Worm (Caenorhabditis elegans) whole organism, young adult: ENCODE measurements around the gene F12F6.1.
A peak's percentile ranks its signal among the peaks of the same experiment; 100 is the strongest.

Source experiments
- B0336.3 ChIP-seq: fragments of 200-800 bp; sonication (Bioruptor generic); IDR thresholded peaks from 2 replicates; pipeline ENCODE4 v1.3.6; 2022; ENCODE audit warnings: missing genetic modification characterization, missing compliant biosample characterization
- C06A6.2 ChIP-seq: fragments of 200-800 bp; sonication (Bioruptor generic); conservative IDR thresholded peaks from 2 replicates; pipeline ENCODE4 v1.3.6; 2022; ENCODE audit warnings: missing genetic modification characterization, missing compliant biosample characterization
- F33H1.4 ChIP-seq: fragments of 200-800 bp; sonication (Bioruptor generic); IDR thresholded peaks from 2 replicates; pipeline ENCODE4 v1.3.6; 2022; ENCODE audit warnings: missing genetic modification reagents, missing genetic modification characterization, missing compliant biosample characterization
- F37B4.10 ChIP-seq: fragments of 200-800 bp; sonication (Bioruptor generic); IDR thresholded peaks from 2 replicates; pipeline ENCODE4 v1.3.6; 2022; ENCODE audit warnings: missing genetic modification characterization, missing compliant biosample characterization
- F39B2.1 ChIP-seq: fragments of 200-800 bp; sonication (Bioruptor generic); IDR thresholded peaks from 2 replicates; pipeline ENCODE4 v1.3.6; 2022; ENCODE audit warnings: missing genetic modification reagents, missing genetic modification characterization, missing compliant biosample characterization
- F57A8.1 ChIP-seq: fragments of 200-800 bp; sonication (Bioruptor generic); optimal IDR thresholded peaks from 2 replicates; lab custom pipeline; 2018; ENCODE audit warnings: mild to moderate bottlenecking, missing genetic modification characterization, moderate library complexity, missing compliant biosample characterization
- K11D2.4 ChIP-seq: fragments of 200-800 bp; sonication (Bioruptor generic); IDR thresholded peaks from 2 replicates; pipeline ENCODE4 v1.3.6; 2022; ENCODE audit warnings: missing genetic modification reagents, missing genetic modification characterization, missing compliant biosample characterization
- K12H6.12 ChIP-seq: fragments of 200-800 bp; sonication (Bioruptor generic); optimal IDR thresholded peaks from 2 replicates; lab custom pipeline; 2018; ENCODE audit warnings: mild to moderate bottlenecking, missing genetic modification characterization, missing compliant biosample characterization
- T07F8.4 ChIP-seq: sonication (generic microtip); optimal IDR thresholded peaks from 2 replicates; lab custom pipeline; 2016; ENCODE audit warnings: mild to moderate bottlenecking, missing genetic modification characterization, moderate library complexity, missing compliant biosample characterization
- T26A5.8 ChIP-seq: sonication (generic microtip); optimal IDR thresholded peaks from 2 replicates; lab custom pipeline; 2016; ENCODE audit warnings: missing genetic modification characterization, missing compliant biosample characterization
- Y53F4B.3 ChIP-seq: fragments of 200-800 bp; sonication (Bioruptor generic); IDR thresholded peaks from 2 replicates; pipeline ENCODE4 v1.3.6; 2022; ENCODE audit warnings: missing genetic modification reagents, missing genetic modification characterization, missing compliant biosample characterization
- Y67H2A.10 ChIP-seq: fragments of 200-800 bp; sonication (Bioruptor generic); conservative IDR thresholded peaks from 2 replicates; pipeline ENCODE4 v1.3.6; 2022; ENCODE audit warnings: missing genetic modification reagents, missing genetic modification characterization, missing compliant biosample characterization
- akir-1 ChIP-seq: fragments of 200-800 bp; sonication (Bioruptor generic); optimal IDR thresholded peaks from 2 replicates; lab custom pipeline; 2018; ENCODE audit warnings: mild to moderate bottlenecking, missing genetic modification characterization, moderate library complexity, missing compliant biosample characterization
- ama-1 ChIP-seq, 3 experiments: fragments of 150-350 bp in 1 of 3; sonication (generic microtip) in 2 of 3; optimal IDR thresholded peaks; 2 replicates each; lab custom pipeline; 2014 to 2018; ENCODE audit warnings: missing biosample characterization in 2 of 3, missing genetic modification characterization in 2 of 3, missing genetic modification reagents in 2 of 3
- aptf-2 ChIP-seq: fragments of 200-800 bp; sonication (Bioruptor generic); conservative IDR thresholded peaks from 2 replicates; pipeline ENCODE4 v1.3.6; 2022; ENCODE audit warnings: missing genetic modification reagents, missing genetic modification characterization, missing compliant biosample characterization
- atf-7 ChIP-seq: sonication (generic microtip); optimal IDR thresholded peaks from 2 replicates; lab custom pipeline; 2017; ENCODE audit warnings: mild to moderate bottlenecking, missing genetic modification characterization, missing compliant biosample characterization
- attf-3 ChIP-seq: fragments of 200-800 bp; sonication (Bioruptor generic); conservative IDR thresholded peaks from 2 replicates; pipeline ENCODE4 v1.3.6; 2022; ENCODE audit warnings: missing genetic modification reagents, missing genetic modification characterization, missing compliant biosample characterization
- ceh-27 ChIP-seq: fragments of 200-800 bp; sonication (Bioruptor generic); optimal IDR thresholded peaks from 2 replicates; lab custom pipeline; 2018; ENCODE audit warnings: mild to moderate bottlenecking, missing genetic modification characterization, moderate library complexity, missing compliant biosample characterization
- efl-1 ChIP-seq: fragments of 150-350 bp; optimal IDR thresholded peaks from 2 replicates; lab custom pipeline; 2014; ENCODE audit warnings: missing biosample characterization, missing genetic modification reagents, missing genetic modification characterization
- egl-18 ChIP-seq: fragments of 200-800 bp; sonication (Bioruptor generic); IDR thresholded peaks from 2 replicates; pipeline ENCODE4 v1.3.6; 2022; ENCODE audit warnings: missing genetic modification reagents, missing genetic modification characterization, missing compliant biosample characterization
- egrh-3 ChIP-seq: fragments of 200-800 bp; sonication (Bioruptor generic); IDR thresholded peaks from 2 replicates; pipeline ENCODE4 v1.3.6; 2022; ENCODE audit warnings: missing genetic modification reagents, missing genetic modification characterization, missing compliant biosample characterization
- ets-4 ChIP-seq: fragments of 200-800 bp; sonication (Bioruptor generic); optimal IDR thresholded peaks from 2 replicates; lab custom pipeline; 2018; ENCODE audit warnings: mild to moderate bottlenecking, missing genetic modification characterization, missing compliant biosample characterization
- gei-17 ChIP-seq: fragments of 200-800 bp; sonication (Bioruptor generic); optimal IDR thresholded peaks from 2 replicates; lab custom pipeline; 2018; ENCODE audit warnings: mild to moderate bottlenecking, missing genetic modification characterization, missing compliant biosample characterization
- hlh-26 ChIP-seq: fragments of 200-800 bp; sonication (Bioruptor generic); conservative IDR thresholded peaks from 2 replicates; pipeline ENCODE4 v1.3.6; 2022; ENCODE audit warnings: missing genetic modification reagents, missing genetic modification characterization, missing compliant biosample characterization
- hrde-1 ChIP-seq: sonication (generic microtip); optimal IDR thresholded peaks from 2 replicates; lab custom pipeline; 2016; ENCODE audit warnings: missing genetic modification characterization, mild to moderate bottlenecking, missing compliant biosample characterization, moderate library complexity, missing genotype, missing genetic modification reagents, borderline replicate concordance
- hsf-1 ChIP-seq: fragments of 200-800 bp; sonication (Bioruptor generic); IDR thresholded peaks from 2 replicates; pipeline ENCODE4 v1.3.6; 2022; ENCODE audit warnings: missing genetic modification reagents, missing genetic modification characterization, missing compliant biosample characterization
- let-607 ChIP-seq, 2 experiments: fragments of 200-800 bp in 1 of 2; sonication (Bioruptor generic) in 1 of 2; sonication (generic microtip) in 1 of 2; optimal IDR thresholded peaks; 2 replicates each; lab custom pipeline; 2016 to 2018; ENCODE audit warnings: mild to moderate bottlenecking in 2 of 2, missing compliant biosample characterization in 2 of 2, missing genetic modification characterization in 2 of 2, moderate library complexity in 2 of 2, missing genotype in 1 of 2
- lin-35 ChIP-seq, 3 experiments: fragments of 150-350 bp in 2 of 3; sonication (generic microtip) in 1 of 3; optimal IDR thresholded peaks; 2 replicates each; lab custom pipeline; 2014 to 2018; ENCODE audit warnings: missing biosample characterization in 3 of 3, missing genetic modification characterization in 3 of 3, missing genetic modification reagents in 3 of 3
- madf-6 ChIP-seq: fragments of 200-800 bp; sonication (Bioruptor generic); IDR thresholded peaks from 2 replicates; pipeline ENCODE4 v1.3.6; 2022; ENCODE audit warnings: missing genetic modification reagents, missing genetic modification characterization, missing compliant biosample characterization
- mcd-1 ChIP-seq: fragments of 200-800 bp; sonication (Bioruptor generic); IDR thresholded peaks from 2 replicates; pipeline ENCODE4 v1.3.6; 2022; ENCODE audit warnings: missing genetic modification reagents, missing genetic modification characterization, missing compliant biosample characterization
- mel-28 ChIP-seq: sonication (generic microtip); optimal IDR thresholded peaks from 2 replicates; lab custom pipeline; 2016; ENCODE audit warnings: borderline replicate concordance, mild to moderate bottlenecking, missing genetic modification characterization, missing compliant biosample characterization
- nfyb-1 ChIP-seq: fragments of 200-800 bp; sonication (Bioruptor generic); IDR thresholded peaks from 2 replicates; pipeline ENCODE4 v1.3.6; 2022; ENCODE audit warnings: missing genetic modification reagents, missing genetic modification characterization, missing compliant biosample characterization
- nhr-80 ChIP-seq: sonication (generic microtip); optimal IDR thresholded peaks from 2 replicates; lab custom pipeline; 2016; ENCODE audit warnings: missing genetic modification characterization, missing compliant biosample characterization
- nhr-90 ChIP-seq: sonication (generic microtip); optimal IDR thresholded peaks from 2 replicates; lab custom pipeline; 2016; ENCODE audit warnings: missing genotype, mild to moderate bottlenecking, missing genetic modification characterization, missing compliant biosample characterization
- pbrm-1 ChIP-seq: fragments of 200-800 bp; sonication (Bioruptor generic); IDR thresholded peaks from 2 replicates; pipeline ENCODE4 v1.3.6; 2022; ENCODE audit warnings: missing genetic modification reagents, missing genetic modification characterization, missing compliant biosample characterization
- pha-4 ChIP-seq: fragments of 150-350 bp; sonication (generic microtip); optimal IDR thresholded peaks from 2 replicates; lab custom pipeline; 2014; ENCODE audit warnings: missing biosample characterization, missing genetic modification reagents, missing genetic modification characterization
- rec-8 ChIP-seq, 2 experiments: sonication (generic microtip); optimal IDR thresholded peaks; 2 replicates each; lab custom pipeline; 2016; ENCODE audit warnings: mild to moderate bottlenecking in 2 of 2, missing genetic modification characterization in 2 of 2, missing genetic modification reagents in 2 of 2, missing genotype in 2 of 2, missing biosample characterization in 1 of 2, missing compliant biosample characterization in 1 of 2, moderate library complexity in 1 of 2
- snpc-1.1 ChIP-seq: sonication (generic microtip); optimal IDR thresholded peaks from 2 replicates; lab custom pipeline; 2017; ENCODE audit warnings: missing genetic modification characterization, mild to moderate bottlenecking, missing compliant biosample characterization, antibody characterized with exemption, moderate library complexity, missing genotype, missing genetic modification reagents; ENCODE audit not compliant: insufficient read depth
- snpc-4 ChIP-seq, 5 experiments: fragments of 150-350 bp in 1 of 5; sonication (generic microtip) in 4 of 5; optimal IDR thresholded peaks; 2 replicates each; lab custom pipeline; 2014 to 2018; ENCODE audit warnings: missing genetic modification characterization in 5 of 5, missing biosample characterization in 3 of 5, antibody characterized with exemption in 2 of 5, mild to moderate bottlenecking in 2 of 5, missing compliant biosample characterization in 2 of 5, missing genotype in 2 of 5, moderate library complexity in 2 of 5, missing genetic modification reagents in 1 of 5
- somi-1 ChIP-seq: fragments of 200-800 bp; sonication (Bioruptor generic); optimal IDR thresholded peaks from 2 replicates; lab custom pipeline; 2018; ENCODE audit warnings: mild to moderate bottlenecking, missing genetic modification characterization, missing compliant biosample characterization
- tbx-9 ChIP-seq: sonication (generic microtip); optimal IDR thresholded peaks from 2 replicates; lab custom pipeline; 2016; ENCODE audit warnings: borderline replicate concordance, missing genetic modification characterization, inconsistent platforms, missing compliant biosample characterization
- unc-130 ChIP-seq: sonication (generic microtip); optimal IDR thresholded peaks from 2 replicates; lab custom pipeline; 2016; ENCODE audit warnings: missing genetic modification reagents, missing genetic modification characterization, missing compliant biosample characterization

Gene F12F6.1

DNA sequence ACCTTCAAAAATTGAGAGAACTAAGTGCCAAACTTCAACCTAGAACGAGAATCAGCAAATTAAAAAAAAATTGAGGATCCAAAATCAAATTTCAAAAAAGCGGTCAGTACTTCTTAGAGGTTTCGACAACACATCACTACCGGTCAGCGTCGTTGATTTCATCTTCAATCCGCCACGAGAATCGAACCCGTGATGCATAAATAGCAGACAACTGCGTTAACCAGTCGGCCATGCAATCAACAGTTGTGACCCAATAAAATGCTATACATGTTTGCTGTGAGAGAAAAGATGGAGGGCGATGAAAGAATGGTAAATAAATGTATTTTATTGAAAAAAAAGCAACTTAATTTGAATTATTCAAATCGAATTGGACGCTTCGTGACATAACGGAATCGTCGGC, 34.1 kb upstream of the F12F6.1 start (continued):
- TF ChIP-seq mel-28 (no peak), aptf-2 (GFP tag; lab: Robert Waterston, UW) (0 out of 2 replicates have a peak, but pooled peaks have one; percentile 7), mcd-1 (no peak; the same call in 1 of the 2 replicates), snpc-4 (GFP tag; optimal IDR thresholded peaks at IDR 0.05; lab: Kevin White, UChicago) (peak; percentile 79), snpc-4 (tag; optimal IDR thresholded peaks at IDR 0.05; lab: Kevin White, UChicago) (peak in 3 of 4 experiments; percentile 65 to 85 (median 81)), hrde-1 (tag; lab: Kevin White, UChicago) (peak; percentile 50), akir-1 (GFP tag; lab: Kevin White, UChicago) (peak; percentile 32), K11D2.4 (GFP tag; lab: Robert Waterston, UW) (no peak), nfyb-1 (GFP tag; lab: Robert Waterston, UW) (no peak), efl-1 (GFP tag; lab: Kevin White, UChicago) (peak; percentile 32), atf-7 (tag; lab: Kevin White, UChicago) (no peak), rec-8 (tag; optimal IDR thresholded peaks at IDR 0.05; lab: Kevin White, UChicago) (peak; percentile 84 to 89), T07F8.4 (tag; lab: Kevin White, UChicago) (peak; percentile 82), lin-35 (GFP tag; optimal IDR thresholded peaks at IDR 0.05; lab: Kevin White, UChicago) (peak in 1 of 3 experiments; percentile 8), nhr-90 (tag; lab: Kevin White, UChicago) (peak; percentile 88), egl-18 (GFP tag; lab: Robert Waterston, UW) (no peak), F39B2.1 (no peak), ama-1 (optimal IDR thresholded peaks at IDR 0.05; lab: Kevin White, UChicago) (no peak), ama-1 (GFP tag; optimal IDR thresholded peaks at IDR 0.05; lab: Kevin White, UChicago) (peak; percentile 82 to 88), ceh-27 (GFP tag; lab: Kevin White, UChicago) (no peak), attf-3 (peak; percentile 61; the same call in 1 of the 2 replicates), hlh-26 (no peak), K12H6.12 (tag; lab: Kevin White, UChicago) (peak; percentile 45), somi-1 (GFP tag; lab: Kevin White, UChicago) (peak; percentile 37), snpc-1.1 (peak; percentile 38), pbrm-1 (no peak), F57A8.1 (GFP tag; lab: Kevin White, UChicago) (no peak), nhr-80 (tag; lab: Kevin White, UChicago) (no peak), Y67H2A.10 (GFP tag; lab: Robert Waterston, UW) (no peak), B0336.3 (GFP tag; lab: Robert Waterston, UW) (no peak)

DNA sequence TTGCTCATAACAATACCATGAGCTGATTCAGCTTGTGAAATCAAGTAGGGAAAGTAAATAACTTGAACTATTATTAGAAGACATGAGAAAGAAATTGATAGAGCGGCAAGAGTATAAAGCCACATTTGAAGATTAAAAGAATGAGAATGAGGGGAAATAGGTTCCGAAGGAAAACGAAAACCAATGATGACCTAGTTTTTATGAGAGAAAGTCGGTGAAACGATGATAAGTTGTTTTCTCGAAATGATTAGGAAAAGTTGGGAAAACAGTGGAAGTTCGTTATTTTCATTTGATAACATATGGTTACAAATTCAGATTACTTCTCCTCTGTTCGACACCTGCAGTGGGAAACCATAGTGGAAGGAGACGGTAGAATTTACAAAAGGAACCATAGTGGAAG, 31.9 kb upstream of the F12F6.1 start, which contains the start of gene col-128:
Gene col-128 (minus strand): TSS at position 148 of the 400 bp plus-strand sequence.
- TF ChIP-seq F37B4.10 (GFP tag; lab: Robert Waterston, UW) = no peak
- no peak for TF ChIP-seq F33H1.4 (GFP tag; lab: Robert Waterston, UW)
- no peak for TF ChIP-seq C06A6.2
- no peak for TF ChIP-seq tbx-9
- TF ChIP-seq gei-17 (GFP tag; lab: Kevin White, UChicago) = no peak
- TF ChIP-seq pha-4 (tag; lab: Kevin White, UChicago) = no peak
- TF ChIP-seq madf-6 (GFP tag; lab: Robert Waterston, UW) = no peak
- TF ChIP-seq unc-130 = no peak
- no peak for TF ChIP-seq hlh-26
- no peak for TF ChIP-seq ets-4
- no peak for TF ChIP-seq T26A5.8 (tag; lab: Kevin White, UChicago)
- no peak for TF ChIP-seq egrh-3 (GFP tag; lab: Robert Waterston, UW)
- TF ChIP-seq hsf-1 = no peak
- TF ChIP-seq let-607 (tag; optimal IDR thresholded peaks at IDR 0.05; lab: Kevin White, UChicago) = no peak
- TF ChIP-seq Y53F4B.3 (GFP tag; lab: Robert Waterston, UW) = no peak
